Worm (Caenorhabditis elegans) whole organism, L1 larva: Measurements from ENCODE around the gene pab-2.

Source experiments
- elt-3 ChIP-seq, 6 experiments: fragments of 150-350 bp in 1 of 6; sonication (generic microtip); optimal IDR thresholded peaks; 2 replicates each; lab custom pipeline; 2017 to 2018; ENCODE audit warnings: missing biosample characterization in 6 of 6, missing genetic modification characterization in 6 of 6, inconsistent platforms in 1 of 6
- nhr-19 ChIP-seq: fragments of 200-800 bp; sonication (Bioruptor generic); conservative IDR thresholded peaks from 2 replicates; pipeline ENCODE4 v1.3.6; 2022; ENCODE audit warnings: missing genetic modification characterization, missing compliant biosample characterization
- nhr-76 ChIP-seq: sonication (generic microtip); optimal IDR thresholded peaks from 2 replicates; lab custom pipeline; 2017; ENCODE audit warnings: missing biosample characterization, missing genetic modification characterization
- skn-1 ChIP-seq: fragments of 150-350 bp; optimal IDR thresholded peaks from 2 replicates; lab custom pipeline; 2014; ENCODE audit warnings: missing biosample characterization, missing genetic modification characterization
- snpc-4 ChIP-seq: fragments of 150-350 bp; optimal IDR thresholded peaks from 2 replicates; lab custom pipeline; 2014; ENCODE audit warnings: missing biosample characterization, missing genetic modification characterization

DNA sequence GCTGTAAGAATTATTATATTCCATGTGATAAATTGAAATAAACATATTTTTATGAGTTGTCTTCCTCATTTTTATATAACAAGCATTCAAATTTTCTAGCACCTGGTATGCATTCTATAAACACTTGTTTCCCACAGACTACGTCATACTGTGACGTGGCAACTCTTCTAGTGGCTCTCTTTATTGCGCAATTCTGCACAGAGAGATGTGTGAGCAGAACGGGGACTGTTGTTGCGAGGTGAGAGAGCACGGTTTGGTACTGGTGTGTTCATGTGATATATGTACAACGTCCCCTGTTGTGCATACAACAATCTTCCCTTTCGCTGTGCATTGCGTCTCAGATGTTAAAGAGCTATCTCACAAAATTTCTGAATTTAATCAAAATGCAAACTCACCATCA, 2.1 kb downstream of the pab-2 start:
- TF ChIP-seq elt-3 (tag; optimal IDR thresholded peaks at IDR 0.05; lab: Kevin White, UChicago) (no peak), skn-1 (no peak), snpc-4 (no peak), nhr-76 (tag; lab: Kevin White, UChicago) (no peak), nhr-19 (GFP tag; lab: Robert Waterston, UW) (no peak)
